Worm (Caenorhabditis elegans) whole organism, late embryonic: ENCODE data around the gene R102.11.

Source experiments
- fkh-10 ChIP-seq: fragments of 150-350 bp; optimal IDR thresholded peaks from 2 replicates; lab custom pipeline; 2014; ENCODE audit warnings: missing biosample characterization, missing genetic modification reagents, missing genetic modification characterization
- fkh-6 ChIP-seq: sonication (generic microtip); optimal IDR thresholded peaks from 2 replicates; lab custom pipeline; 2016; ENCODE audit warnings: missing genetic modification characterization, missing compliant biosample characterization
- nhr-11 ChIP-seq: fragments of 150-350 bp; optimal IDR thresholded peaks from 2 replicates; lab custom pipeline; 2014; ENCODE audit warnings: missing biosample characterization, missing genetic modification characterization
- npax-4 ChIP-seq: sonication (generic microtip); optimal IDR thresholded peaks from 2 replicates; lab custom pipeline; 2016; ENCODE audit warnings: missing genetic modification characterization, missing compliant biosample characterization
- tbx-2 ChIP-seq: sonication (generic microtip); optimal IDR thresholded peaks from 2 replicates; lab custom pipeline; 2016; ENCODE audit warnings: missing genetic modification characterization, missing compliant biosample characterization

DNA sequence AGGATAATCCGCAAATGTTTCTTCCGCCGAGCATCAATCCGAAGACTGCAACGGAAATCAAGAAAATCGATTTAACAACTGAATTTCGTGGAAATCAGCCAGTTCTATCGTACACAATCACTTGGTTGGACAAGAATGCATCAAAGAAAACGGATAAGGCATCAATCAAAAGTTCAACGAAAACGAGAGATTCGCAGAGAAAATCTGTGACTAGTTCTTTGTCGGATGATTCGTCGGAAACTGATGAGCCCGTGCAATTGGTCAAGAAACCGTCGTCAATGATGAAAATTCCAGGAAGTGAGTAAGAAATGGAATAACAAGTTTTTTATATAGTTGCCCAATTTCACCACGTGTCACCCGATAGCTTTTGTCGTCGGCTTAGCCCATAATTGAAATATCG is 6.5 kb upstream of the R102.11 start, which contains the start of gene R102.6:
- TF ChIP-seq tbx-2: no peak
- TF ChIP-seq fkh-10 (GFP tag; lab: Kevin White, UChicago): no peak
- TF ChIP-seq fkh-6: no peak
- TF ChIP-seq npax-4: no peak
- TF ChIP-seq nhr-11 (tag; lab: Kevin White, UChicago): no peak
